Worm (Caenorhabditis elegans): ENCODE data around the gene sqv-3.

DNA sequence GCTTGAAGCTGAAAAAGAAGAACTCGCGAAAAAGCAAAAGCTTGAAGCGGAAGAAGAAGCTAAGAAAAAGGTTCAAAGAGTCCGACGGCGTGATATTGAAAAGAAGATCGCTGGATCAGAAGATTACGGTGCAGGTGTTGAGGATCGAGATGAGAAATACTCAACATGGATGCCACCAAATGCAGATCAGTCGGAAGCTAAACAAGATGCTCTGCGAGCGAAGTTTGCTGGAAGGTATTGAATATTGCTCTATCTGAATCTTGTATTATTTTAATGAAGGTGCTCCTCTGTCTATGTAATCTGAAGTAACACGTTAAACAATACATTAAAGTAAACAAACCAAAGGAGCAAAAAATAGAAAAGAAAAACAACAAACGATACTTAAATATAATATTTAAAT is 21.9 kb upstream of the sqv-3 start:
- TF ChIP-seq nhr-23 (tag; optimal IDR thresholded peaks at IDR 0.05) (no peak), aly-2 (tag; optimal IDR thresholded peaks at IDR 0.05) (no peak), elt-3 (tag; optimal IDR thresholded peaks at IDR 0.05) (no peak), nfya-1 (tag; optimal IDR thresholded peaks at IDR 0.05; ENCODE audit: insufficient read depth) (no peak), egl-27 (tag; optimal IDR thresholded peaks at IDR 0.05) (no peak), unc-62 (GFP tag; optimal IDR thresholded peaks at IDR 0.05) (no peak), zag-1 (tag; optimal IDR thresholded peaks at IDR 0.05) (no peak), lin-15B (tag; optimal IDR thresholded peaks at IDR 0.05) (no peak)

Measured in whole organism, L3 larva.